Worm (Caenorhabditis elegans) whole organism, L2 larva: ENCODE measurements around the gene cacn-1.

Source experiments
- ZK546.5 ChIP-seq: sonication (generic microtip); optimal IDR thresholded peaks from 2 replicates; lab custom pipeline; 2017; ENCODE audit warnings: missing biosample characterization, missing genetic modification characterization
- lsy-2 ChIP-seq, 2 experiments: fragments of 150-350 bp in 1 of 2; sonication (generic microtip) in 1 of 2; optimal IDR thresholded peaks; 2 replicates each; lab custom pipeline; 2014 to 2017; ENCODE audit warnings: missing biosample characterization in 2 of 2, missing genetic modification characterization in 2 of 2
- mdl-1 ChIP-seq, 2 experiments: fragments of 150-350 bp in 1 of 2; sonication (generic microtip) in 1 of 2; optimal IDR thresholded peaks; 2 replicates each; lab custom pipeline; 2017; ENCODE audit warnings: missing biosample characterization in 2 of 2, missing genetic modification characterization in 2 of 2
- nhr-12 ChIP-seq: fragments of 150-350 bp; optimal IDR thresholded peaks from 2 replicates; lab custom pipeline; 2014; ENCODE audit warnings: missing biosample characterization, missing genetic modification characterization
- nhr-237 ChIP-seq: fragments of 150-350 bp; optimal IDR thresholded peaks from 2 replicates; lab custom pipeline; 2014; ENCODE audit warnings: missing biosample characterization, missing genetic modification characterization
- unc-39 ChIP-seq: fragments of 150-350 bp; optimal IDR thresholded peaks from 2 replicates; lab custom pipeline; 2014; ENCODE audit warnings: missing biosample characterization, missing genetic modification characterization
- unc-55 ChIP-seq: fragments of 150-350 bp; sonication (generic microtip); optimal IDR thresholded peaks from 3 replicates; lab custom pipeline; 2014; ENCODE audit warnings: missing biosample characterization, missing genetic modification reagents, missing genetic modification characterization

DNA sequence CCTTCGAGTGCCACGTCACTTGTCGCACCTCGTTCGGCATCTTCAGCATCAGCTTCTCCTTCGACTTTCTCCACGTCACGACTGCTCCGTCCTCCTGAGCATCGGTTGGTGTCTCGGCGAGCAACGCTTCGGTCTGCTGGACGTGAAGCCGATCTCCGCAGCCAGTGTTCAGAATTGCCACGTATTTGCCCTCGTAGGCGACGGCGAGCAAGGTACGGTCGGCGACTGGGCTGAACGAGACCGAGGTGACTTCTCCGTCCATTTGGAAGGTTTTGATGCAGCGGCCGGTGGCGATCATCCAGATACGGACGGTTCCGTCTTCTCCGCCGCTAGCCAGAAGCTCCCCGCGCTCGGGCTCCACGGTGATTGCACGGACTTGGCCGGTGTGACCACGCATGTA is 10.3 kb upstream of the cacn-1 start:
- TF ChIP-seq nhr-12 (no peak), unc-55 (no peak), unc-39 (tag; lab: Kevin White, UChicago) (no peak), mdl-1 (tag; optimal IDR thresholded peaks at IDR 0.05; lab: Kevin White, UChicago) (no peak), ZK546.5 (tag; lab: Kevin White, UChicago) (no peak), lsy-2 (tag; optimal IDR thresholded peaks at IDR 0.05; lab: Kevin White, UChicago) (no peak), nhr-237 (tag; lab: Kevin White, UChicago) (no peak)
